Worm (Caenorhabditis elegans) whole organism, young adult: ENCODE results near the gene btb-5.

Source experiments
- B0261.1 ChIP-seq: sonication (generic microtip); optimal IDR thresholded peaks from 2 replicates; lab custom pipeline; 2016; ENCODE audit warnings: mild to moderate bottlenecking, missing genetic modification characterization, moderate library complexity, missing compliant biosample characterization
- B0336.3 ChIP-seq: fragments of 200-800 bp; sonication (Bioruptor generic); IDR thresholded peaks from 2 replicates; pipeline ENCODE4 v1.3.6; 2022; ENCODE audit warnings: missing genetic modification characterization, missing compliant biosample characterization
- C06A6.2 ChIP-seq: fragments of 200-800 bp; sonication (Bioruptor generic); conservative IDR thresholded peaks from 2 replicates; pipeline ENCODE4 v1.3.6; 2022; ENCODE audit warnings: missing genetic modification characterization, missing compliant biosample characterization
- F22D6.2 ChIP-seq: sonication (generic microtip); optimal IDR thresholded peaks from 2 replicates; lab custom pipeline; 2016; ENCODE audit warnings: mild to moderate bottlenecking, missing genetic modification characterization, missing compliant biosample characterization
- F23B12.7 ChIP-seq: sonication (generic microtip); optimal IDR thresholded peaks from 2 replicates; lab custom pipeline; 2017; ENCODE audit warnings: missing genetic modification characterization, mild to moderate bottlenecking, missing compliant biosample characterization, antibody characterized with exemption, moderate library complexity; ENCODE audit not compliant: insufficient read depth
- F33H1.4 ChIP-seq: fragments of 200-800 bp; sonication (Bioruptor generic); IDR thresholded peaks from 2 replicates; pipeline ENCODE4 v1.3.6; 2022; ENCODE audit warnings: missing genetic modification reagents, missing genetic modification characterization, missing compliant biosample characterization
- F39B2.1 ChIP-seq: fragments of 200-800 bp; sonication (Bioruptor generic); IDR thresholded peaks from 2 replicates; pipeline ENCODE4 v1.3.6; 2022; ENCODE audit warnings: missing genetic modification reagents, missing genetic modification characterization, missing compliant biosample characterization
- F49E8.2 ChIP-seq: sonication (generic microtip); optimal IDR thresholded peaks from 3 replicates; lab custom pipeline; 2017; ENCODE audit warnings: missing genetic modification characterization, mild to moderate bottlenecking, missing compliant biosample characterization, antibody characterized with exemption, moderate library complexity; ENCODE audit not compliant: insufficient read depth
- F52B5.7 ChIP-seq: sonication (generic microtip); optimal IDR thresholded peaks from 2 replicates; lab custom pipeline; 2016; ENCODE audit warnings: mild to moderate bottlenecking, missing genetic modification characterization, missing compliant biosample characterization
- K11D2.4 ChIP-seq: fragments of 200-800 bp; sonication (Bioruptor generic); IDR thresholded peaks from 2 replicates; pipeline ENCODE4 v1.3.6; 2022; ENCODE audit warnings: missing genetic modification reagents, missing genetic modification characterization, missing compliant biosample characterization
- K12H6.12 ChIP-seq: fragments of 200-800 bp; sonication (Bioruptor generic); optimal IDR thresholded peaks from 2 replicates; lab custom pipeline; 2018; ENCODE audit warnings: mild to moderate bottlenecking, missing genetic modification characterization, missing compliant biosample characterization
- Y53G8AR.9 ChIP-seq: fragments of 200-800 bp; sonication (Bioruptor generic); conservative IDR thresholded peaks from 2 replicates; pipeline ENCODE4 v1.3.6; 2022; ENCODE audit warnings: missing genetic modification reagents, missing genetic modification characterization, missing compliant biosample characterization
- Y79H2A.3 ChIP-seq: fragments of 200-800 bp; sonication (Bioruptor generic); conservative IDR thresholded peaks from 2 replicates; pipeline ENCODE4 v1.3.6; 2022; ENCODE audit warnings: missing genetic modification reagents, missing genetic modification characterization, missing compliant biosample characterization
- akir-1 ChIP-seq: fragments of 200-800 bp; sonication (Bioruptor generic); optimal IDR thresholded peaks from 2 replicates; lab custom pipeline; 2018; ENCODE audit warnings: mild to moderate bottlenecking, missing genetic modification characterization, moderate library complexity, missing compliant biosample characterization
- atf-7 ChIP-seq: sonication (generic microtip); optimal IDR thresholded peaks from 2 replicates; lab custom pipeline; 2017; ENCODE audit warnings: mild to moderate bottlenecking, missing genetic modification characterization, missing compliant biosample characterization
- bed-1 ChIP-seq: fragments of 200-800 bp; sonication (Bioruptor generic); IDR thresholded peaks from 2 replicates; pipeline ENCODE4 v1.3.6; 2022; ENCODE audit warnings: missing genetic modification reagents, missing genetic modification characterization, missing compliant biosample characterization
- cebp-1 ChIP-seq, 2 experiments: fragments of 200-800 bp in 1 of 2; sonication (Bioruptor generic) in 1 of 2; sonication (generic microtip) in 1 of 2; IDR thresholded peaks in 1 of 2; optimal IDR thresholded peaks in 1 of 2; 2 replicates each; pipeline versions ENCODE4 v1.3.6 to Lab custom; 2017 to 2022; ENCODE audit warnings: missing compliant biosample characterization in 2 of 2, missing genetic modification characterization in 2 of 2, mild to moderate bottlenecking in 1 of 2, missing genetic modification reagents in 1 of 2, moderate library complexity in 1 of 2
- cebp-2 ChIP-seq: fragments of 200-800 bp; sonication (Bioruptor generic); IDR thresholded peaks from 2 replicates; pipeline ENCODE4 v1.3.6; 2022; ENCODE audit warnings: missing genetic modification characterization, missing compliant biosample characterization
- ceh-27 ChIP-seq: fragments of 200-800 bp; sonication (Bioruptor generic); optimal IDR thresholded peaks from 2 replicates; lab custom pipeline; 2018; ENCODE audit warnings: mild to moderate bottlenecking, missing genetic modification characterization, moderate library complexity, missing compliant biosample characterization
- ceh-40 ChIP-seq: fragments of 200-800 bp; sonication (Bioruptor generic); IDR thresholded peaks from 2 replicates; pipeline ENCODE4 v1.3.6; 2022; ENCODE audit warnings: missing genetic modification characterization, missing compliant biosample characterization
- ceh-91 ChIP-seq: fragments of 200-800 bp; sonication (Bioruptor generic); IDR thresholded peaks from 2 replicates; pipeline ENCODE4 v1.3.6; 2022; ENCODE audit warnings: missing genetic modification reagents, missing genetic modification characterization, missing compliant biosample characterization
- chd-7 ChIP-seq: sonication (generic microtip); optimal IDR thresholded peaks from 2 replicates; lab custom pipeline; 2016; ENCODE audit warnings: mild to moderate bottlenecking, missing genetic modification characterization, moderate library complexity, missing compliant biosample characterization
- egl-18 ChIP-seq: fragments of 200-800 bp; sonication (Bioruptor generic); IDR thresholded peaks from 2 replicates; pipeline ENCODE4 v1.3.6; 2022; ENCODE audit warnings: missing genetic modification reagents, missing genetic modification characterization, missing compliant biosample characterization
- egl-44 ChIP-seq: fragments of 200-800 bp; sonication (Bioruptor generic); IDR thresholded peaks from 2 replicates; pipeline ENCODE4 v1.3.6; 2022; ENCODE audit warnings: missing genetic modification reagents, missing genetic modification characterization, missing compliant biosample characterization
- egrh-3 ChIP-seq: fragments of 200-800 bp; sonication (Bioruptor generic); IDR thresholded peaks from 2 replicates; pipeline ENCODE4 v1.3.6; 2022; ENCODE audit warnings: missing genetic modification reagents, missing genetic modification characterization, missing compliant biosample characterization
- ekl-4 ChIP-seq: fragments of 200-800 bp; sonication (Bioruptor generic); IDR thresholded peaks from 2 replicates; pipeline ENCODE4 v1.3.6; 2022; ENCODE audit warnings: missing genetic modification reagents, missing genetic modification characterization, missing compliant biosample characterization
- him-1 ChIP-seq: sonication (generic microtip); optimal IDR thresholded peaks from 2 replicates; lab custom pipeline; 2016; ENCODE audit warnings: missing genotype, missing genetic modification reagents, missing genetic modification characterization, missing compliant biosample characterization
- hlh-12 ChIP-seq: sonication (generic microtip); optimal IDR thresholded peaks from 2 replicates; lab custom pipeline; 2016; ENCODE audit warnings: missing genetic modification characterization, missing compliant biosample characterization
- hmg-20 ChIP-seq: fragments of 200-800 bp; sonication (Bioruptor generic); IDR thresholded peaks from 2 replicates; pipeline ENCODE4 v1.3.6; 2022; ENCODE audit warnings: missing genetic modification reagents, missing genetic modification characterization, missing compliant biosample characterization
- lag-1 ChIP-seq: fragments of 200-800 bp; sonication (Bioruptor generic); IDR thresholded peaks from 2 replicates; pipeline ENCODE4 v1.3.6; 2022; ENCODE audit warnings: missing genetic modification reagents, missing genetic modification characterization, missing compliant biosample characterization
- let-607 ChIP-seq, 2 experiments: fragments of 200-800 bp in 1 of 2; sonication (Bioruptor generic) in 1 of 2; sonication (generic microtip) in 1 of 2; optimal IDR thresholded peaks; 2 replicates each; lab custom pipeline; 2016 to 2018; ENCODE audit warnings: mild to moderate bottlenecking in 2 of 2, missing compliant biosample characterization in 2 of 2, missing genetic modification characterization in 2 of 2, moderate library complexity in 2 of 2, missing genotype in 1 of 2
- lin-54 ChIP-seq: fragments of 200-800 bp; sonication (Bioruptor generic); optimal IDR thresholded peaks from 2 replicates; lab custom pipeline; 2018; ENCODE audit warnings: mild to moderate bottlenecking, missing genetic modification characterization, missing compliant biosample characterization
- lir-1 ChIP-seq: fragments of 200-800 bp; sonication (Bioruptor generic); conservative IDR thresholded peaks from 2 replicates; pipeline ENCODE4 v1.3.6; 2022; ENCODE audit warnings: missing genetic modification reagents, missing genetic modification characterization, missing compliant biosample characterization
- madf-10 ChIP-seq: sonication (generic microtip); optimal IDR thresholded peaks from 2 replicates; lab custom pipeline; 2016; ENCODE audit warnings: mild to moderate bottlenecking, missing genetic modification characterization, missing compliant biosample characterization
- mes-4 ChIP-seq: sonication (generic microtip); optimal IDR thresholded peaks from 2 replicates; lab custom pipeline; 2016; ENCODE audit warnings: missing genotype, missing genetic modification characterization, missing compliant biosample characterization
- nfya-2 ChIP-seq: fragments of 200-800 bp; sonication (Bioruptor generic); IDR thresholded peaks from 2 replicates; pipeline ENCODE4 v1.3.6; 2022; ENCODE audit warnings: missing genetic modification reagents, missing genetic modification characterization, missing compliant biosample characterization
- nhr-120 ChIP-seq: fragments of 200-800 bp; sonication (Bioruptor generic); IDR thresholded peaks from 2 replicates; pipeline ENCODE4 v1.3.6; 2022; ENCODE audit warnings: missing genetic modification characterization, missing compliant biosample characterization
- nhr-80 ChIP-seq: sonication (generic microtip); optimal IDR thresholded peaks from 2 replicates; lab custom pipeline; 2016; ENCODE audit warnings: missing genetic modification characterization, missing compliant biosample characterization
- sea-2 ChIP-seq: fragments of 200-800 bp; sonication (Bioruptor generic); IDR thresholded peaks from 2 replicates; pipeline ENCODE4 v1.3.6; 2022; ENCODE audit warnings: missing genetic modification characterization, missing compliant biosample characterization
- snpc-1.3 ChIP-seq: sonication (generic microtip); optimal IDR thresholded peaks from 2 replicates; lab custom pipeline; 2017; ENCODE audit warnings: missing genetic modification characterization, mild to moderate bottlenecking, missing compliant biosample characterization, antibody characterized with exemption, moderate library complexity, missing genotype, missing genetic modification reagents; ENCODE audit not compliant: insufficient read depth
- snpc-3.4 ChIP-seq: sonication (generic microtip); optimal IDR thresholded peaks from 2 replicates; lab custom pipeline; 2017; ENCODE audit warnings: missing genetic modification characterization, mild to moderate bottlenecking, missing compliant biosample characterization, antibody characterized with exemption, moderate library complexity, missing genotype, missing genetic modification reagents
- ztf-26 ChIP-seq: sonication (generic microtip); optimal IDR thresholded peaks from 2 replicates; lab custom pipeline; 2017; ENCODE audit warnings: missing genetic modification characterization, missing compliant biosample characterization
- ztf-3 ChIP-seq: fragments of 200-800 bp; sonication (Bioruptor generic); optimal IDR thresholded peaks from 2 replicates; lab custom pipeline; 2018; ENCODE audit warnings: mild to moderate bottlenecking, missing genetic modification characterization, missing compliant biosample characterization

The btb-5 gene

ce11 chrIII:29626-30025 lies 31.3 kb downstream of the btb-5 start:
- no peak for TF ChIP-seq egl-18 (GFP tag; lab: Robert Waterston, UW)
- TF ChIP-seq hlh-12 (tag; lab: Kevin White, UChicago) = no peak
- TF ChIP-seq ekl-4 (GFP tag; lab: Robert Waterston, UW) = no peak
- no peak for TF ChIP-seq sea-2 (GFP tag; lab: Robert Waterston, UW)
- TF ChIP-seq hmg-20 (GFP tag; lab: Robert Waterston, UW) = no peak
- TF ChIP-seq madf-10 (tag; lab: Kevin White, UChicago) = no peak
- TF ChIP-seq ceh-91 (GFP tag; lab: Robert Waterston, UW) = no peak
- TF ChIP-seq egl-44 = no peak
- TF ChIP-seq lag-1 (GFP tag; lab: Robert Waterston, UW) = no peak
- no peak for TF ChIP-seq ztf-26 (tag; lab: Kevin White, UChicago)
- no peak for TF ChIP-seq lir-1 (GFP tag; lab: Robert Waterston, UW)
- no peak for TF ChIP-seq ceh-27 (GFP tag; lab: Kevin White, UChicago)
- no peak for TF ChIP-seq chd-7 (tag; lab: Kevin White, UChicago)
- no peak for TF ChIP-seq cebp-2 (GFP tag; lab: Robert Waterston, UW)
- TF ChIP-seq nfya-2 (GFP tag; lab: Robert Waterston, UW) = no peak
- no peak for TF ChIP-seq mes-4
- no peak for TF ChIP-seq ztf-3 (GFP tag; lab: Kevin White, UChicago)

ce11 chrIII:28841-29240 lies 32.1 kb downstream of the btb-5 start:
- no peak for TF ChIP-seq nhr-120 (GFP tag; lab: Robert Waterston, UW)
- TF ChIP-seq K12H6.12 (tag; lab: Kevin White, UChicago) = no peak
- TF ChIP-seq B0336.3 (GFP tag; lab: Robert Waterston, UW) = no peak
- TF ChIP-seq ceh-40 = no peak
- no peak for TF ChIP-seq F39B2.1 (GFP tag; lab: Robert Waterston, UW)

ce11 chrIII:27341-27947 lies 33.5 kb downstream of the btb-5 start:
- TF ChIP-seq ceh-91 (GFP tag; lab: Robert Waterston, UW) = no peak
- no peak for TF ChIP-seq bed-1 (GFP tag; lab: Robert Waterston, UW)
- no peak for TF ChIP-seq B0261.1 (tag; lab: Kevin White, UChicago)
- no peak for TF ChIP-seq cebp-2 (GFP tag; lab: Robert Waterston, UW)
- no peak for TF ChIP-seq Y53G8AR.9 (GFP tag; lab: Robert Waterston, UW)
- no peak for TF ChIP-seq akir-1 (GFP tag; lab: Kevin White, UChicago)
- no peak for TF ChIP-seq ztf-3 (GFP tag; lab: Kevin White, UChicago)
- TF ChIP-seq lin-54 = no peak
- TF ChIP-seq F23B12.7 (tag; lab: Kevin White, UChicago) = no peak
- no peak for TF ChIP-seq nhr-80 (tag; lab: Kevin White, UChicago)
- TF ChIP-seq let-607 (tag; optimal IDR thresholded peaks at IDR 0.05; lab: Kevin White, UChicago) = no peak

- peak; percentile 79 for TF ChIP-seq egrh-3 (GFP tag; lab: Robert Waterston, UW)
- no peak for TF ChIP-seq F52B5.7
- peak; percentile 33 for TF ChIP-seq ceh-27 (GFP tag; lab: Kevin White, UChicago)
- TF ChIP-seq snpc-1.3 (tag; lab: Kevin White, UChicago) = no peak
- no peak for TF ChIP-seq sea-2 (GFP tag; lab: Robert Waterston, UW)
- TF ChIP-seq snpc-3.4 (tag; lab: Kevin White, UChicago) = no peak
- peak; percentile 74 for TF ChIP-seq K11D2.4 (GFP tag; lab: Robert Waterston, UW)
- TF ChIP-seq him-1 (tag; lab: Kevin White, UChicago) = no peak
- no peak for TF ChIP-seq cebp-1 (GFP tag; IDR thresholded peaks at IDR 0.05; lab: Robert Waterston, UW)
- TF ChIP-seq cebp-1 (tag; optimal IDR thresholded peaks at IDR 0.05; lab: Kevin White, UChicago) = peak; percentile 66
- TF ChIP-seq F33H1.4 (GFP tag; lab: Robert Waterston, UW) = no peak
- no peak for TF ChIP-seq nhr-80 (tag; lab: Kevin White, UChicago)
- TF ChIP-seq Y79H2A.3 (GFP tag; lab: Robert Waterston, UW) = no peak
- TF ChIP-seq F22D6.2 (tag; lab: Kevin White, UChicago) = no peak
- TF ChIP-seq C06A6.2 (GFP tag; lab: Robert Waterston, UW) = peak; percentile 55; the same call in 1 of the 2 replicates
- peak; percentile 31 for TF ChIP-seq atf-7 (tag; lab: Kevin White, UChicago)
- peak; percentile 67 for TF ChIP-seq chd-7 (tag; lab: Kevin White, UChicago)
- TF ChIP-seq F49E8.2 = no peak
These were observed 35.4 kb downstream of the btb-5 start for ce11 chrIII:25582-25996.
